Fruit fly (Drosophila melanogaster) whole organism: ENCODE data around the gene CG7183.

Experiments
- CG8478 ChIP-seq: fragments of >200 bp; optimal IDR thresholded peaks from 2 replicates; lab custom pipeline; 2018; ENCODE audit warnings: inconsistent platforms
- Dll ChIP-seq: fragments of >200 bp; optimal IDR thresholded peaks from 2 replicates; lab custom pipeline; 2017
- psq ChIP-seq: fragments of >200 bp; optimal IDR thresholded peaks from 2 replicates; lab custom pipeline; 2017
- usp ChIP-seq: fragments of >200 bp; optimal IDR thresholded peaks from 2 replicates; lab custom pipeline; 2017; ENCODE audit warnings: missing biosample characterization, missing genetic modification characterization, mixed read lengths

- no peak for TF ChIP-seq Dll
- TF ChIP-seq CG8478 (lab: Kevin White, UChicago), result no peak
- TF ChIP-seq psq (lab: Kevin White, UChicago), result no peak
- TF ChIP-seq usp, result no peak
Measured at dm6 chr3R:18232187-18232586, 11.7 kb upstream of the CG7183 start.
